Worm (Caenorhabditis elegans) whole organism, L1 larva: ENCODE data around the gene acer-1.
A peak's percentile ranks its signal among the peaks of the same experiment; 100 is the strongest.

Experiments
- C04F5.9 ChIP-seq: sonication (generic microtip); optimal IDR thresholded peaks from 2 replicates; lab custom pipeline; 2016; ENCODE audit warnings: missing genetic modification characterization, missing compliant biosample characterization
- Y116A8C.19 ChIP-seq: sonication (generic microtip); optimal IDR thresholded peaks from 2 replicates; lab custom pipeline; 2016; ENCODE audit warnings: missing compliant biosample characterization, missing genetic modification characterization, borderline replicate concordance
- aly-2 ChIP-seq: fragments of 150-350 bp; optimal IDR thresholded peaks from 2 replicates; lab custom pipeline; 2014; ENCODE audit warnings: missing biosample characterization, missing genetic modification characterization
- ama-1 ChIP-seq: fragments of 150-350 bp; optimal IDR thresholded peaks from 2 replicates; lab custom pipeline; 2014
- blmp-1 ChIP-seq: fragments of 150-350 bp; optimal IDR thresholded peaks from 2 replicates; lab custom pipeline; 2014; ENCODE audit warnings: missing biosample characterization, missing genetic modification characterization
- ceh-90 ChIP-seq: sonication (generic microtip); optimal IDR thresholded peaks from 2 replicates; lab custom pipeline; 2016; ENCODE audit warnings: missing genetic modification characterization, missing compliant biosample characterization
- efl-1 ChIP-seq, 4 experiments: fragments of 150-350 bp; optimal IDR thresholded peaks in 3 of 4; peaks in 1 of 4; 1 replicate in 1 of 4; 2 replicates in 3 of 4; lab custom pipeline; 2014; ENCODE audit warnings: missing biosample characterization in 2 of 4, missing genetic modification characterization in 2 of 4, missing genetic modification reagents in 2 of 4
- efl-3 ChIP-seq: fragments of 200-800 bp; sonication (Bioruptor generic); optimal IDR thresholded peaks from 2 replicates; lab custom pipeline; 2018; ENCODE audit warnings: mild to moderate bottlenecking, missing genetic modification characterization, missing compliant biosample characterization
- fkh-4 ChIP-seq: sonication (generic microtip); optimal IDR thresholded peaks from 2 replicates; lab custom pipeline; 2016; ENCODE audit warnings: missing compliant biosample characterization, missing genetic modification characterization, borderline replicate concordance
- fkh-8 ChIP-seq: sonication (generic microtip); optimal IDR thresholded peaks from 2 replicates; lab custom pipeline; 2016; ENCODE audit warnings: mild to moderate bottlenecking, missing genetic modification characterization, missing compliant biosample characterization
- grh-1 ChIP-seq: fragments of 200-800 bp; sonication (Bioruptor generic); IDR thresholded peaks from 2 replicates; pipeline ENCODE4 v1.3.6; 2022; ENCODE audit warnings: missing genetic modification reagents, missing genetic modification characterization, missing compliant biosample characterization
- hpl-2 ChIP-seq: fragments of 150-350 bp; optimal IDR thresholded peaks from 2 replicates; lab custom pipeline; 2014; ENCODE audit warnings: missing biosample characterization, missing genetic modification reagents, missing genetic modification characterization
- irx-1 ChIP-seq: sonication (generic microtip); optimal IDR thresholded peaks from 2 replicates; lab custom pipeline; 2016; ENCODE audit warnings: missing genetic modification characterization, missing compliant biosample characterization
- jun-1 ChIP-seq: fragments of 150-350 bp; optimal IDR thresholded peaks from 2 replicates; lab custom pipeline; 2014; ENCODE audit warnings: missing biosample characterization, missing genetic modification reagents, missing genetic modification characterization
- lin-13 ChIP-seq: fragments of 150-350 bp; optimal IDR thresholded peaks from 2 replicates; lab custom pipeline; 2014; ENCODE audit warnings: missing biosample characterization, missing genetic modification reagents, missing genetic modification characterization
- lin-14 ChIP-seq: fragments of 200-800 bp; sonication (Bioruptor generic); optimal IDR thresholded peaks from 2 replicates; lab custom pipeline; 2018; ENCODE audit warnings: mild to moderate bottlenecking, missing genetic modification characterization, moderate library complexity, missing compliant biosample characterization
- lin-15B ChIP-seq: fragments of 150-350 bp; sonication (generic microtip); optimal IDR thresholded peaks from 3 replicates; lab custom pipeline; 2014; ENCODE audit warnings: missing biosample characterization, missing genetic modification characterization
- lin-35 ChIP-seq, 2 experiments: fragments of 150-350 bp; optimal IDR thresholded peaks; 2 replicates each; lab custom pipeline; 2014; ENCODE audit warnings: missing biosample characterization in 2 of 2, missing genetic modification characterization in 2 of 2, missing genetic modification reagents in 2 of 2
- lin-39 ChIP-seq: fragments of 150-350 bp; optimal IDR thresholded peaks from 2 replicates; lab custom pipeline; 2014; ENCODE audit warnings: missing biosample characterization, missing genetic modification reagents, missing genetic modification characterization
- lir-3 ChIP-seq: sonication (generic microtip); optimal IDR thresholded peaks from 2 replicates; lab custom pipeline; 2016; ENCODE audit warnings: mild to moderate bottlenecking, missing genetic modification characterization, moderate library complexity, missing compliant biosample characterization; ENCODE audit not compliant: poor library complexity
- lsy-2 ChIP-seq, 2 experiments: fragments of 150-350 bp; optimal IDR thresholded peaks; 2 replicates each; lab custom pipeline; 2014; ENCODE audit warnings: missing biosample characterization in 2 of 2, missing genetic modification characterization in 2 of 2
- mep-1 ChIP-seq: fragments of 150-350 bp; optimal IDR thresholded peaks from 2 replicates; lab custom pipeline; 2014; ENCODE audit warnings: missing biosample characterization, missing genetic modification characterization
- nhr-12 ChIP-seq: sonication (generic microtip); optimal IDR thresholded peaks from 2 replicates; lab custom pipeline; 2017; ENCODE audit warnings: missing biosample characterization, missing genetic modification characterization
- nhr-20 ChIP-seq: sonication (generic microtip); optimal IDR thresholded peaks from 2 replicates; lab custom pipeline; 2016; ENCODE audit warnings: mild to moderate bottlenecking, missing genetic modification characterization, missing compliant biosample characterization
- nhr-28 ChIP-seq: fragments of 150-350 bp; optimal IDR thresholded peaks from 2 replicates; lab custom pipeline; 2014; ENCODE audit warnings: missing biosample characterization, missing genetic modification characterization
- nhr-47 ChIP-seq: sonication (generic microtip); optimal IDR thresholded peaks from 2 replicates; lab custom pipeline; 2016; ENCODE audit warnings: mild to moderate bottlenecking, missing genetic modification characterization, moderate library complexity, missing compliant biosample characterization
- nhr-71 ChIP-seq: sonication (generic microtip); optimal IDR thresholded peaks from 2 replicates; lab custom pipeline; 2016; ENCODE audit warnings: mild to moderate bottlenecking, missing genetic modification characterization, moderate library complexity, missing compliant biosample characterization
- nhr-85 ChIP-seq: sonication (generic microtip); peaks from one replicate; lab custom pipeline; 2016; ENCODE audit warnings: missing genetic modification characterization, inconsistent platforms, missing compliant biosample characterization
- nhr-90 ChIP-seq: sonication (generic microtip); optimal IDR thresholded peaks from 2 replicates; lab custom pipeline; 2016; ENCODE audit warnings: mild to moderate bottlenecking, missing genetic modification characterization, missing compliant biosample characterization; ENCODE audit not compliant: poor library complexity
- pag-3 ChIP-seq: sonication (generic microtip); optimal IDR thresholded peaks from 2 replicates; lab custom pipeline; 2017; ENCODE audit warnings: missing genetic modification characterization, mild to moderate bottlenecking, missing compliant biosample characterization, antibody characterized with exemption, borderline replicate concordance; ENCODE audit not compliant: insufficient read depth
- pqm-1 ChIP-seq: sonication (generic microtip); optimal IDR thresholded peaks from 3 replicates; lab custom pipeline; 2017; ENCODE audit warnings: missing biosample characterization, missing genetic modification characterization
- rnt-1 ChIP-seq: sonication (generic microtip); optimal IDR thresholded peaks from 2 replicates; lab custom pipeline; 2016; ENCODE audit warnings: mild to moderate bottlenecking, missing genetic modification characterization, moderate library complexity, missing compliant biosample characterization
- skn-1 ChIP-seq: fragments of 150-350 bp; optimal IDR thresholded peaks from 2 replicates; lab custom pipeline; 2014; ENCODE audit warnings: missing biosample characterization, missing genetic modification characterization
- snu-23 ChIP-seq: sonication (generic microtip); optimal IDR thresholded peaks from 2 replicates; lab custom pipeline; 2016; ENCODE audit warnings: missing genetic modification characterization, missing compliant biosample characterization
- sox-4 ChIP-seq: sonication (generic microtip); optimal IDR thresholded peaks from 2 replicates; lab custom pipeline; 2016; ENCODE audit warnings: missing genetic modification characterization, missing compliant biosample characterization
- tbx-2 ChIP-seq: sonication (generic microtip); optimal IDR thresholded peaks from 2 replicates; lab custom pipeline; 2016; ENCODE audit warnings: missing genetic modification characterization, missing compliant biosample characterization
- unc-30 ChIP-seq: sonication (generic microtip); optimal IDR thresholded peaks from 2 replicates; lab custom pipeline; 2017; ENCODE audit warnings: missing biosample characterization, missing genetic modification characterization
- unc-98 ChIP-seq: fragments of 200-800 bp; sonication (Bioruptor generic); IDR thresholded peaks from 2 replicates; pipeline ENCODE4 v1.3.6; 2022; ENCODE audit warnings: missing genetic modification characterization, missing compliant biosample characterization
- zip-4 ChIP-seq: fragments of 200-800 bp; sonication (Bioruptor generic); optimal IDR thresholded peaks from 2 replicates; lab custom pipeline; 2018; ENCODE audit warnings: mild to moderate bottlenecking, missing genetic modification characterization, moderate library complexity, missing compliant biosample characterization
- ztf-4 ChIP-seq: fragments of 150-350 bp; optimal IDR thresholded peaks from 2 replicates; lab custom pipeline; 2014; ENCODE audit warnings: missing biosample characterization, missing genetic modification characterization

The acer-1 gene

DNA sequence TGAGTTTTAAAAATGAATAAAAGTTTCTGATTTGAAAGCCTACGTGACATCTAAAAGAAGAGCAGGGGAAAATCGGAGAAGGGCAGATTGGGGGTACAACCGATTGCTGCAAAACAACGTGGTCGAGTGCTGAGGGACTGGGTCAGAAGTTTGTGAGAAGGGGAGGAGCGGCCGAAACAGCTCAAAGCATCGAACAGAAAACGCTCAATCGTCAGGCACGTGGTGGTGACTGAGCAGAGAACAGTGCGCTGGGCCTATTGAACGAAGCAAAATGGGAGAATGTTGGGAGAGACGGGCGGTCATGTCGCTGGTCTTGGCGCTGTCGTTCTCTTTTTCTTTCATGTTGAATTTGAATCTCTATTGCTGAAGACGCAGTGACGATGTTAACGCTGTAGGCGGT is 976 bp upstream of the acer-1 start (continued):
- TF ChIP-seq ceh-90 (tag; lab: Kevin White, UChicago) (no peak), nhr-71 (tag; lab: Kevin White, UChicago) (peak; percentile 78), efl-1 (optimal IDR thresholded peaks at IDR 0.05; lab: Kevin White, UChicago) (peak; percentile 14 to 22), efl-1 (GFP tag; optimal IDR thresholded peaks at IDR 0.05 in 1 of 2; lab: Kevin White, UChicago) (peak in 1 of 2 experiments; percentile 94)
- TF ChIP-seq, all 84 proteins: peak for 33

- TF ChIP-seq C04F5.9 (tag; lab: Kevin White, UChicago) (no peak), mep-1 (tag; lab: Kevin White, UChicago) (no peak), skn-1 (tag; lab: Kevin White, UChicago) (no peak), nhr-85 (tag; lab: Kevin White, UChicago) (no peak), jun-1 (tag; lab: Kevin White, UChicago) (no peak), fkh-8 (tag; lab: Kevin White, UChicago) (no peak), lir-3 (tag; lab: Kevin White, UChicago) (no peak), aly-2 (tag; lab: Kevin White, UChicago) (no peak), tbx-2 (tag; lab: Kevin White, UChicago) (no peak), Y116A8C.19 (tag; lab: Kevin White, UChicago) (no peak), ceh-90 (tag; lab: Kevin White, UChicago) (no peak), pag-3 (tag; lab: Kevin White, UChicago) (no peak), fkh-4 (tag; lab: Kevin White, UChicago) (no peak), nhr-47 (peak; percentile 24), snu-23 (GFP tag; lab: Kevin White, UChicago) (no peak), grh-1 (GFP tag; lab: Robert Waterston, UW) (no peak), zip-4 (GFP tag; lab: Kevin White, UChicago) (peak; percentile 40), nhr-28 (tag; lab: Kevin White, UChicago) (no peak), lsy-2 (tag; optimal IDR thresholded peaks at IDR 0.05; lab: Kevin White, UChicago) (no peak), blmp-1 (tag; lab: Kevin White, UChicago) (no peak), nhr-20 (no peak), pqm-1 (tag; lab: Kevin White, UChicago) (no peak), unc-98 (no peak), lin-14 (GFP tag; lab: Kevin White, UChicago) (no peak), nhr-90 (tag; lab: Kevin White, UChicago) (no peak), lin-39 (tag; lab: Kevin White, UChicago) (no peak), ama-1 (lab: Kevin White, UChicago) (peak; percentile 40), nhr-71 (tag; lab: Kevin White, UChicago) (peak; percentile 36), sox-4 (no peak), efl-1 (optimal IDR thresholded peaks at IDR 0.05; lab: Kevin White, UChicago) (no peak), efl-1 (GFP tag; optimal IDR thresholded peaks at IDR 0.05 in 1 of 2; lab: Kevin White, UChicago) (no peak), lin-15B (no peak), lin-35 (GFP tag; optimal IDR thresholded peaks at IDR 0.05; lab: Kevin White, UChicago) (peak in 1 of 2 experiments; percentile 35), efl-3 (no peak)
- TF ChIP-seq, all 84 proteins: peak for 5
These were observed 649 bp downstream of the acer-1 start for ce11 chrII:6889580-6889922.

- no peak for TF ChIP-seq rnt-1
- peak; percentile 72 for TF ChIP-seq nhr-85 (tag; lab: Kevin White, UChicago)
- TF ChIP-seq skn-1 (tag; lab: Kevin White, UChicago), result peak; percentile 8
- peak; percentile 39 for TF ChIP-seq ztf-4
- TF ChIP-seq lir-3 (tag; lab: Kevin White, UChicago), result peak; percentile 9
- TF ChIP-seq mep-1 (tag; lab: Kevin White, UChicago), result no peak
- TF ChIP-seq unc-30, result no peak
- no peak for TF ChIP-seq irx-1 (tag; lab: Kevin White, UChicago)
- TF ChIP-seq lin-35 (GFP tag; optimal IDR thresholded peaks at IDR 0.05; lab: Kevin White, UChicago), result peak in 1 of 2 experiments; percentile 9
- TF ChIP-seq nhr-12 (tag; lab: Kevin White, UChicago), result no peak
- no peak for TF ChIP-seq efl-1 (optimal IDR thresholded peaks at IDR 0.05; lab: Kevin White, UChicago)
- peak in 1 of 2 experiments; percentile 90 for TF ChIP-seq efl-1 (GFP tag; optimal IDR thresholded peaks at IDR 0.05 in 1 of 2; lab: Kevin White, UChicago)
- TF ChIP-seq tbx-2 (tag; lab: Kevin White, UChicago), result peak; percentile 23
- peak; percentile 57 for TF ChIP-seq hpl-2 (GFP tag; lab: Kevin White, UChicago)
- peak; percentile 11 for TF ChIP-seq nhr-20
- TF ChIP-seq lin-13, result peak; percentile 17
These were observed 1.3 kb downstream of the acer-1 start for ce11 chrII:6888661-6889579.
